Fruit fly (Drosophila melanogaster) whole organism: ENCODE measurements around the gene CG15643.

Source experiments
- Dll ChIP-seq: fragments of >200 bp; optimal IDR thresholded peaks from 2 replicates; lab custom pipeline; 2017
- EcR ChIP-seq, 2 experiments: fragments of >200 bp; optimal IDR thresholded peaks; 2 replicates each; lab custom pipeline; 2017; ENCODE audit warnings: missing biosample characterization in 2 of 2, missing genetic modification characterization in 2 of 2, missing genetic modification reagents in 2 of 2
- psq ChIP-seq: fragments of >200 bp; optimal IDR thresholded peaks from 2 replicates; lab custom pipeline; 2017

DNA sequence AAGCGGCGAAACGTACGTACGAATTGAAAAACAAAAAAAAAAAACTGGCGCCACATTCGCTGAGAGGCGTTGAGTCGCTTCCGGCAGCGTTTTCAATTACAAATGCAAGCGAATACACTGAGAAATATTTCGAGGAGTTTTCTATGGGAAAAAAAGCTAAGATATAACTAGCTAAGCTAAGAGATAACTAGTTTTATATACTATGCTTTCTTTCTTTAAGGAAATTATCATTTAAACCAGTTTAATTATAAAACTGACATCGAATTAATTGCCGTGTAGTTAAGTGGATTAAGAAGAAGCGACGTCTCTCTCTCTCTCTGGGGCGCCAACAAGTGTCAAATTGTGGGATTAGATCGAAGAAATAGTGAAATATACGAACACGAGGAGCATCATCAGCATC lies 43.5 kb upstream of the CG15643 start:
- no peak for TF ChIP-seq EcR (GFP tag; optimal IDR thresholded peaks at IDR 0.05; lab: Kevin White, UChicago)
- no peak for TF ChIP-seq Dll (lab: Kevin White, UChicago)
- TF ChIP-seq psq (lab: Kevin White, UChicago): no peak
